Fruit fly (Drosophila melanogaster) whole organism, wandering third instar larva: ENCODE measurements around the gene Muc26B.

Experiments used
- Abd-B ChIP-seq: fragments of >200 bp; optimal IDR thresholded peaks from 2 replicates; lab custom pipeline; 2017; ENCODE audit warnings: missing biosample characterization, missing genetic modification characterization
- CG32264 ChIP-seq: fragments of 200-800 bp; sonication (Bioruptor generic); optimal IDR thresholded peaks from 2 replicates; lab custom pipeline; 2016; ENCODE audit warnings: missing biosample characterization, missing genetic modification characterization
- CG9705 ChIP-seq: fragments of 200-800 bp; sonication (Bioruptor generic); optimal IDR thresholded peaks from 2 replicates; lab custom pipeline; 2018; ENCODE audit warnings: missing biosample characterization, mild to moderate bottlenecking, missing genetic modification characterization
- CrebA ChIP-seq: fragments of 200-800 bp; sonication (Bioruptor generic); optimal IDR thresholded peaks from 2 replicates; lab custom pipeline; 2016; ENCODE audit warnings: missing biosample characterization, mild to moderate bottlenecking, missing genetic modification characterization, borderline replicate concordance
- Dfd ChIP-seq: fragments of >200 bp; optimal IDR thresholded peaks from 2 replicates; lab custom pipeline; 2017; ENCODE audit warnings: missing biosample characterization, missing genetic modification characterization
- GATAd ChIP-seq: sonication (Bioruptor generic); optimal IDR thresholded peaks from 2 replicates; lab custom pipeline; 2016; ENCODE audit warnings: missing biosample characterization, missing genetic modification characterization
- HLH106 ChIP-seq: fragments of 200-800 bp; optimal IDR thresholded peaks from 3 replicates; lab custom pipeline; 2019; ENCODE audit warnings: missing biosample characterization, mild to moderate bottlenecking, missing genetic modification characterization, moderate library complexity
- Hnf4 ChIP-seq: fragments of 200-800 bp; sonication (Bioruptor generic); optimal IDR thresholded peaks from 2 replicates; lab custom pipeline; 2016; ENCODE audit warnings: missing biosample characterization, mild to moderate bottlenecking, missing genetic modification characterization
- Hr78 ChIP-seq: fragments of >200 bp; optimal IDR thresholded peaks from 2 replicates; lab custom pipeline; 2017; ENCODE audit warnings: missing biosample characterization, missing genetic modification characterization
- Hr83 ChIP-seq: fragments of 200-300 bp; sonication (Bioruptor generic); optimal IDR thresholded peaks from 2 replicates; lab custom pipeline; 2016; ENCODE audit warnings: missing biosample characterization, mild to moderate bottlenecking, missing genetic modification characterization, moderate library complexity; ENCODE audit not compliant: poor library complexity, severe bottlenecking
- Jra ChIP-seq: sonication (Bioruptor generic); optimal IDR thresholded peaks from 2 replicates; lab custom pipeline; 2016; ENCODE audit warnings: missing biosample characterization, missing genetic modification characterization
- Mio ChIP-seq: sonication (Bioruptor generic); optimal IDR thresholded peaks from 2 replicates; lab custom pipeline; 2016; ENCODE audit warnings: missing biosample characterization, missing genetic modification characterization
- Myc ChIP-seq: fragments of >200 bp; optimal IDR thresholded peaks from 2 replicates; lab custom pipeline; 2017
- N ChIP-seq: fragments of >200 bp; optimal IDR thresholded peaks from 2 replicates; lab custom pipeline; 2018; ENCODE audit warnings: missing biosample characterization, missing external identifiers, missing genetic modification characterization
- OdsH ChIP-seq: fragments of 200-800 bp; sonication (Bioruptor generic); optimal IDR thresholded peaks from 2 replicates; lab custom pipeline; 2016; ENCODE audit warnings: missing biosample characterization, mild to moderate bottlenecking, missing genetic modification characterization
- Sp1 ChIP-seq: fragments of 200-800 bp; sonication (Bioruptor generic); optimal IDR thresholded peaks from 3 replicates; lab custom pipeline; 2019; ENCODE audit warnings: missing biosample characterization, mild to moderate bottlenecking, missing genetic modification characterization, moderate library complexity
- Vsx2 ChIP-seq: fragments of 200-300, 225-300 bp; sonication (Bioruptor generic); optimal IDR thresholded peaks from 2 replicates; lab custom pipeline; 2018; ENCODE audit warnings: missing biosample characterization, missing genetic modification characterization; ENCODE audit not compliant: partially characterized antibody
- brk ChIP-seq: fragments of 200-800 bp; sonication (Bioruptor generic); optimal IDR thresholded peaks from 2 replicates; lab custom pipeline; 2016; ENCODE audit warnings: missing biosample characterization, mild to moderate bottlenecking, missing genetic modification characterization
- dl ChIP-seq, 2 experiments: fragments of 175-275, 200-275 bp in 1 of 2; fragments of 200-275 bp in 1 of 2; sonication (Bioruptor generic); optimal IDR thresholded peaks; lab custom pipeline; 2018; ENCODE audit warnings: mild to moderate bottlenecking in 2 of 2, missing biosample characterization in 2 of 2, missing genetic modification characterization in 2 of 2, moderate library complexity in 2 of 2; ENCODE audit not compliant: partially characterized antibody in 2 of 2, insufficient read depth in 1 of 2
- dmrt93B ChIP-seq: fragments of 200-800 bp; sonication (Bioruptor generic); optimal IDR thresholded peaks from 2 replicates; lab custom pipeline; 2018; ENCODE audit warnings: missing biosample characterization, mild to moderate bottlenecking, missing genetic modification characterization
- dsf ChIP-seq: sonication (Bioruptor generic); optimal IDR thresholded peaks from 2 replicates; lab custom pipeline; 2016; ENCODE audit warnings: missing biosample characterization, missing genetic modification characterization, borderline replicate concordance
- ey ChIP-seq: fragments of 200-800 bp; sonication (Bioruptor generic); optimal IDR thresholded peaks from 2 replicates; lab custom pipeline; 2016; ENCODE audit warnings: missing biosample characterization, missing genetic modification characterization
- foxo ChIP-seq, 2 experiments: fragments of 200-800 bp; sonication (Bioruptor generic); optimal IDR thresholded peaks; 2 replicates in 1 of 2; 3 replicates in 1 of 2; lab custom pipeline; 2016 to 2017; ENCODE audit warnings: missing biosample characterization in 2 of 2, missing genetic modification characterization in 2 of 2
- fru ChIP-seq: fragments of 200-800 bp; sonication (Bioruptor generic); optimal IDR thresholded peaks from 3 replicates; lab custom pipeline; 2016; ENCODE audit warnings: missing biosample characterization, mild to moderate bottlenecking, missing genetic modification characterization
- h ChIP-seq: fragments of 200-800 bp; sonication (Bioruptor generic); optimal IDR thresholded peaks from 3 replicates; lab custom pipeline; 2016; ENCODE audit warnings: missing biosample characterization, mild to moderate bottlenecking, missing genetic modification characterization
- jim ChIP-seq: fragments of 175-275, 200-325 bp; sonication (Bioruptor generic); optimal IDR thresholded peaks from 2 replicates; lab custom pipeline; 2016; ENCODE audit warnings: missing biosample characterization, mild to moderate bottlenecking, missing genetic modification characterization
- lola ChIP-seq: fragments of >200 bp; optimal IDR thresholded peaks from 2 replicates; lab custom pipeline; 2017; ENCODE audit warnings: missing biosample characterization, missing genetic modification characterization
- pan ChIP-seq: fragments of >200 bp; optimal IDR thresholded peaks from 2 replicates; lab custom pipeline; 2017
- psq ChIP-seq: fragments of 200-800 bp; sonication (Bioruptor generic); optimal IDR thresholded peaks from 3 replicates; lab custom pipeline; 2017; ENCODE audit warnings: missing biosample characterization, mild to moderate bottlenecking, missing genetic modification characterization, moderate library complexity
- rgr ChIP-seq: fragments of 200-800 bp; sonication (Bioruptor generic); optimal IDR thresholded peaks from 3 replicates; lab custom pipeline; 2016; ENCODE audit warnings: missing biosample characterization, mild to moderate bottlenecking, missing genetic modification characterization
- sage ChIP-seq: fragments of 200-800 bp; sonication (Bioruptor generic); optimal IDR thresholded peaks from 2 replicates; lab custom pipeline; 2016; ENCODE audit warnings: missing biosample characterization, mild to moderate bottlenecking, missing genetic modification characterization
- sv ChIP-seq: fragments of 200-800 bp; sonication (Bioruptor generic); optimal IDR thresholded peaks from 3 replicates; lab custom pipeline; 2016; ENCODE audit warnings: missing biosample characterization, missing genetic modification characterization
- tai ChIP-seq: sonication (Bioruptor generic); optimal IDR thresholded peaks from 2 replicates; lab custom pipeline; 2016; ENCODE audit warnings: missing biosample characterization, missing genetic modification characterization
- usp ChIP-seq: fragments of >200 bp; optimal IDR thresholded peaks from 2 replicates; lab custom pipeline; 2017; ENCODE audit warnings: missing biosample characterization, missing genetic modification characterization
- woc ChIP-seq: sonication (Bioruptor generic); optimal IDR thresholded peaks from 2 replicates; lab custom pipeline; 2016; ENCODE audit warnings: missing biosample characterization, mild to moderate bottlenecking, missing genetic modification characterization

The Muc26B gene

DNA sequence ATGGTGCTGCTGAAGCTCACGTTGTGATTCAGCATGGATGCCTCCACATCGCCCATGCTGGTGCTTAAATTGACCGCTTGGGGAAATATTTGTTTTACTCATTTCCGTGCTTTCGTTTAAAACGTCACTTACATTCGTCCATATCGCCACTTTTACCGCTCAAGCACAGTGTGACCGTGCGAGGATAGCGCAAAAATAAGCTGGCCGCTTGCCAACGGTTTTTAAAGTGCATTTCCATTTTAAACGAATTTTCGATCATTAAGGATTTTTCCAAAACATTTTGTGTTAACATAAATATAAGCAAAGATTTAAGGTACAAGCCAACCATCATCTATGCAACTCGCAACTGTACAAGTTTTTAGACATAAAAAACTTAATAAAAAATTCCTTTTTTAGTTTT, 24.3 kb upstream of the Muc26B start, which contains the start of gene WDR79:
Gene WDR79, minus strand, starts transcription at position 298 of the 400 bp plus-strand sequence.
- TF ChIP-seq rgr (GFP tag; lab: Kevin White, UChicago) (peak; percentile 10), Mio (GFP tag; lab: Kevin White, UChicago) (no peak)

DNA sequence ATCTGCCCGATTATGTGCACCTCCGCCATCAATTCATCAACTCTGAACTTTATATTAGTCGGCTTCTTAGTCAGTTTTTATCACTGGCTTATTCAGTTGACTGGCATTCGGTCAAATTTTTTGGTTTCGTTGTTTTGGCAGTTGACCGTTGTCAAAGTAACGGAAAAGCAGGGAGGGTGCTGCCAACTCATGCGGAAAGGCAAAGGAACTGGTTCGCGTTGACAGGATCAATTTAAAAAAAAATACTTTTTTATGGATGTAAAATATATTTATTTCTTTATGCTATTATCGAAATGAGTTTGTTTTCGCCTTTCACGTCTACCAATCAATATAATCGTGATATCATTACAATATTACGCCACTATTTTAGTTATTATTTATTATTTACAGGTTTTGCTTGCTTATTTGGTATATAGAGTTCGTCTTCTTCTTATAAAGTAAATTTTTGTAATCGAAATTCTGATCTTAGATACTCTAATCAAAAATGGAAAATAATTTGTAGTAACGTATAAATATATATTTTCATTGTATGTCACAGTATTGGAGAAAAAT, 21.2 kb upstream of the Muc26B start, which contains the start of the genes B9d2, tctn and CG9222:
Gene B9d2, minus strand, starts transcription at position 130 of the 552 bp plus-strand sequence.
Gene tctn, minus strand, starts transcription at position 130 of the 552 bp plus-strand sequence.
Gene CG9222, plus strand, starts transcription at position 502 of the 552 bp plus-strand sequence.
- TF ChIP-seq dl (GFP tag; optimal IDR thresholded peaks at IDR 0.05; lab: Kevin White, UChicago; ENCODE audit: insufficient read depth in 1 of 2, partially characterized antibody in 2 of 2), result no peak

DNA sequence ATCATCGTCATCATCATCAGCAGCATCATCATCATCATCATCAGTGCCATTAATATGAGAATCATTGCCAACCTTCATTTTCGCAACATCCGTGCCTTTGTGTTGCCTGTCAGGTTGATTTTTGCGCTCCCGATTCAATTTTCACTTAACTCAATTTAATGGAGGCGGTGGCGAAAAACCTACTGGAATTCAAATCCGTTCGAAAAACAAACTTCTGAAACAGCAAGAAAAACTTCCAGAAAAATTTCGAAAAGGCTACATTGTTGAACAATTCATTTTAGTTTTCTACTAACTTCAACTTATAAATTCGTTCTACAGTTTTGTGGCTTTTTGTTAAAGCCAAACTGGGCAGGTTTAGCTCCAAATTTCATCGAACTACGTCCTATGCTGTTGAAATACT, 12.7 kb upstream of the Muc26B start, which contains the start of gene CG13991:
Gene CG13991, plus strand, starts transcription at position 301 of the 400 bp plus-strand sequence.
- TF ChIP-seq ey (GFP tag; lab: Kevin White, UChicago), result no peak
- TF ChIP-seq dl (GFP tag; optimal IDR thresholded peaks at IDR 0.05; lab: Kevin White, UChicago; ENCODE audit: insufficient read depth in 1 of 2, partially characterized antibody in 2 of 2), result no peak
- no peak for TF ChIP-seq Mio (GFP tag; lab: Kevin White, UChicago)
- no peak for TF ChIP-seq dsf (GFP tag; lab: Kevin White, UChicago)
- TF ChIP-seq Hr78, result no peak
- no peak for TF ChIP-seq usp (GFP tag; lab: Kevin White, UChicago)
- no peak for TF ChIP-seq rgr (GFP tag; lab: Kevin White, UChicago)
- TF ChIP-seq CG32264 (GFP tag; lab: Kevin White, UChicago), result no peak
- no peak for TF ChIP-seq Sp1 (GFP tag; lab: Kevin White, UChicago)
- no peak for TF ChIP-seq Vsx2 (GFP tag; lab: Kevin White, UChicago)
- TF ChIP-seq, all 38 proteins: peak for 0

- no peak for TF ChIP-seq usp (GFP tag; lab: Kevin White, UChicago)
- TF ChIP-seq Hr78, result no peak
- no peak for TF ChIP-seq brk (GFP tag; lab: Kevin White, UChicago)
- no peak for TF ChIP-seq CrebA (GFP tag; lab: Kevin White, UChicago)
- no peak for TF ChIP-seq dmrt93B
- TF ChIP-seq sage (GFP tag; lab: Kevin White, UChicago), result no peak
Measured at dm6 chr2L:6155041-6155440, 3.3 kb downstream of the Muc26B start, which contains the start of gene CG31639. Gene CG31639 (minus strand): TSS chr2L:6155141.

DNA sequence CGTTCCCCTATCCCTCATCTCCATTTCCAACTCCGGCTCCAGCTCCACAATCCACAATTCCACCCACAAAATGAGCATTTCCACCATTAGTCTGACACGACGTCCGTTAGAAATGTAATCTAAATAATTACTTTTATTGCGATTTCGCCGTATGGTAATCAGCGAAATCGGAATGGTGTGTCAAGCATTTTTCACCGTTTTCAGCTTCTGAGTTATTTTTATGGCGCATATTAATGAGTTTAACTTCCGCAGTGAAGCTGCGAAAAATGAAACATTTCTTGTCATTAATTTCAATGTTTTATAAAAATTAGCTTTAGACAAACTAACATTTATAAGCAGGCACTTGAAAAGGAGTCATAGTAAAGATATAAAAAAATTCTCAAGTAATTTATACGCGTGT, 8.3 kb downstream of the Muc26B start, which contains the start of gene CG13989:
Gene CG13989, plus strand, starts transcription at position 301 of the 400 bp plus-strand sequence.
- TF ChIP-seq foxo (GFP tag; optimal IDR thresholded peaks at IDR 0.05; lab: Kevin White, UChicago) (no peak), sv (GFP tag; lab: Kevin White, UChicago) (no peak), Vsx2 (GFP tag; lab: Kevin White, UChicago) (no peak), Abd-B (GFP tag; lab: Kevin White, UChicago) (no peak), lola (no peak), h (no peak), brk (GFP tag; lab: Kevin White, UChicago) (no peak), CG32264 (GFP tag; lab: Kevin White, UChicago) (no peak), N (no peak), Dfd (GFP tag; lab: Kevin White, UChicago) (no peak), jim (GFP tag; lab: Kevin White, UChicago) (no peak), tai (GFP tag; lab: Kevin White, UChicago) (no peak)
- TF ChIP-seq, all 38 proteins: peak for 0

DNA sequence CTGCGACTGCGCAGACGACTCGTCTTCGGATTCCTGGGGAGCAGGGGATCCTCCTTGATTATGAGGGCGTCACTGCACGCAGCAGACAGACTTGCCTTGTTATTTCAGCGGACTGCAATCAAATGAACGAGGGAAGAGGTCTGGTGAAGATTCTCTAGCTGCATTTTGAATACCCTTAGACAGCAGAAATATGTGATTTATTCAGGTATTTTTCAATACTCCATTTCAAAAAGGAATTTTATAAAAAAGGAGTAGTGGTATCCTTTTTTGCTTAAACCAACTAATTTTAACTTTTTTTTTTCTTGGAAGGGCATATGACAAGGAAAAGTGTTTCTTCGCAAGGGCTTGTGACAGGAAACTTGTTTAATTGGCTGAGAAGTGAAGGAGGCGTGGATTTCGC, 13.9 kb downstream of the Muc26B start:
- TF ChIP-seq Dfd (GFP tag; lab: Kevin White, UChicago), result no peak
- no peak for TF ChIP-seq tai (GFP tag; lab: Kevin White, UChicago)
- peak; percentile 55 for TF ChIP-seq psq
- peak; percentile 81 for TF ChIP-seq ey (GFP tag; lab: Kevin White, UChicago)
- no peak for TF ChIP-seq sage (GFP tag; lab: Kevin White, UChicago)
- TF ChIP-seq foxo (GFP tag; optimal IDR thresholded peaks at IDR 0.05; lab: Kevin White, UChicago), result peak in 1 of 2 experiments; percentile 73
- no peak for TF ChIP-seq Hr78
- no peak for TF ChIP-seq pan
- TF ChIP-seq woc (GFP tag; lab: Kevin White, UChicago), result peak; percentile 87
- TF ChIP-seq lola, result no peak
- TF ChIP-seq CG32264 (GFP tag; lab: Kevin White, UChicago), result peak; percentile 29
- no peak for TF ChIP-seq Jra
- TF ChIP-seq Hr83, result no peak
- TF ChIP-seq jim (GFP tag; lab: Kevin White, UChicago), result no peak
- peak; percentile 30 for TF ChIP-seq dmrt93B
- TF ChIP-seq fru, result peak; percentile 83
- TF ChIP-seq Myc (lab: Kevin White, UChicago), result no peak
- TF ChIP-seq N, result no peak
- peak; percentile 53 for TF ChIP-seq HLH106 (tag; lab: Kevin White, UChicago)
- no peak for TF ChIP-seq CG9705 (GFP tag; lab: Kevin White, UChicago)
- peak; percentile 39 for TF ChIP-seq Sp1 (GFP tag; lab: Kevin White, UChicago)
- peak; percentile 49 for TF ChIP-seq Hnf4 (GFP tag; lab: Kevin White, UChicago)
- peak; percentile 86 for TF ChIP-seq h
- no peak for TF ChIP-seq GATAd
- peak; percentile 73 for TF ChIP-seq OdsH (GFP tag; lab: Kevin White, UChicago)
- TF ChIP-seq CrebA (GFP tag; lab: Kevin White, UChicago), result no peak
- no peak for TF ChIP-seq Vsx2 (GFP tag; lab: Kevin White, UChicago)
